Worm (Caenorhabditis elegans) whole organism, young adult: Measurements from ENCODE around the gene C40H1.7.

Source experiments
- F37B4.10 ChIP-seq: fragments of 200-800 bp; sonication (Bioruptor generic); IDR thresholded peaks from 2 replicates; pipeline ENCODE4 v1.3.6; 2022; ENCODE audit warnings: missing genetic modification characterization, missing compliant biosample characterization
- F39B2.1 ChIP-seq: fragments of 200-800 bp; sonication (Bioruptor generic); IDR thresholded peaks from 2 replicates; pipeline ENCODE4 v1.3.6; 2022; ENCODE audit warnings: missing genetic modification reagents, missing genetic modification characterization, missing compliant biosample characterization
- F55B11.4 ChIP-seq: sonication (generic microtip); optimal IDR thresholded peaks from 2 replicates; lab custom pipeline; 2016; ENCODE audit warnings: missing compliant biosample characterization, missing genetic modification characterization, borderline replicate concordance; ENCODE audit not compliant: insufficient read depth
- F57A8.1 ChIP-seq: fragments of 200-800 bp; sonication (Bioruptor generic); optimal IDR thresholded peaks from 2 replicates; lab custom pipeline; 2018; ENCODE audit warnings: mild to moderate bottlenecking, missing genetic modification characterization, moderate library complexity, missing compliant biosample characterization
- K12H6.12 ChIP-seq: fragments of 200-800 bp; sonication (Bioruptor generic); optimal IDR thresholded peaks from 2 replicates; lab custom pipeline; 2018; ENCODE audit warnings: mild to moderate bottlenecking, missing genetic modification characterization, missing compliant biosample characterization
- T07F8.4 ChIP-seq: sonication (generic microtip); optimal IDR thresholded peaks from 2 replicates; lab custom pipeline; 2016; ENCODE audit warnings: mild to moderate bottlenecking, missing genetic modification characterization, moderate library complexity, missing compliant biosample characterization
- Y53F4B.3 ChIP-seq: fragments of 200-800 bp; sonication (Bioruptor generic); IDR thresholded peaks from 2 replicates; pipeline ENCODE4 v1.3.6; 2022; ENCODE audit warnings: missing genetic modification reagents, missing genetic modification characterization, missing compliant biosample characterization
- Y53G8AR.9 ChIP-seq: fragments of 200-800 bp; sonication (Bioruptor generic); conservative IDR thresholded peaks from 2 replicates; pipeline ENCODE4 v1.3.6; 2022; ENCODE audit warnings: missing genetic modification reagents, missing genetic modification characterization, missing compliant biosample characterization
- Y79H2A.3 ChIP-seq: fragments of 200-800 bp; sonication (Bioruptor generic); conservative IDR thresholded peaks from 2 replicates; pipeline ENCODE4 v1.3.6; 2022; ENCODE audit warnings: missing genetic modification reagents, missing genetic modification characterization, missing compliant biosample characterization
- aptf-3 ChIP-seq: fragments of 200-800 bp; sonication (Bioruptor generic); IDR thresholded peaks from 2 replicates; pipeline ENCODE4 v1.3.6; 2022; ENCODE audit warnings: missing genetic modification characterization, missing compliant biosample characterization
- attf-5 ChIP-seq: fragments of 200-800 bp; sonication (Bioruptor generic); optimal IDR thresholded peaks from 2 replicates; lab custom pipeline; 2018; ENCODE audit warnings: mild to moderate bottlenecking, missing genetic modification characterization, missing compliant biosample characterization
- ceh-40 ChIP-seq: fragments of 200-800 bp; sonication (Bioruptor generic); IDR thresholded peaks from 2 replicates; pipeline ENCODE4 v1.3.6; 2022; ENCODE audit warnings: missing genetic modification characterization, missing compliant biosample characterization
- dpff-1 ChIP-seq: sonication (generic microtip); optimal IDR thresholded peaks from 2 replicates; lab custom pipeline; 2017; ENCODE audit warnings: mild to moderate bottlenecking, missing genetic modification characterization, missing compliant biosample characterization
- dpl-1 ChIP-seq: fragments of 150-350 bp; optimal IDR thresholded peaks from 2 replicates; lab custom pipeline; 2014; ENCODE audit warnings: missing biosample characterization, missing genetic modification reagents, missing genetic modification characterization
- egl-18 ChIP-seq: fragments of 200-800 bp; sonication (Bioruptor generic); IDR thresholded peaks from 2 replicates; pipeline ENCODE4 v1.3.6; 2022; ENCODE audit warnings: missing genetic modification reagents, missing genetic modification characterization, missing compliant biosample characterization
- egrh-3 ChIP-seq: fragments of 200-800 bp; sonication (Bioruptor generic); IDR thresholded peaks from 2 replicates; pipeline ENCODE4 v1.3.6; 2022; ENCODE audit warnings: missing genetic modification reagents, missing genetic modification characterization, missing compliant biosample characterization
- ets-4 ChIP-seq: fragments of 200-800 bp; sonication (Bioruptor generic); optimal IDR thresholded peaks from 2 replicates; lab custom pipeline; 2018; ENCODE audit warnings: mild to moderate bottlenecking, missing genetic modification characterization, missing compliant biosample characterization
- fkh-3 ChIP-seq: sonication (generic microtip); optimal IDR thresholded peaks from 2 replicates; lab custom pipeline; 2016; ENCODE audit warnings: mild to moderate bottlenecking, missing genetic modification characterization, missing compliant biosample characterization
- him-1 ChIP-seq: sonication (generic microtip); optimal IDR thresholded peaks from 2 replicates; lab custom pipeline; 2016; ENCODE audit warnings: missing genotype, missing genetic modification reagents, missing genetic modification characterization, missing compliant biosample characterization
- hlh-12 ChIP-seq: sonication (generic microtip); optimal IDR thresholded peaks from 2 replicates; lab custom pipeline; 2016; ENCODE audit warnings: missing genetic modification characterization, missing compliant biosample characterization
- hmg-1.2 ChIP-seq: fragments of 200-800 bp; sonication (Bioruptor generic); IDR thresholded peaks from 2 replicates; pipeline ENCODE4 v1.3.6; 2022; ENCODE audit warnings: missing genetic modification reagents, missing genetic modification characterization, missing compliant biosample characterization
- hrde-1 ChIP-seq: sonication (generic microtip); optimal IDR thresholded peaks from 2 replicates; lab custom pipeline; 2016; ENCODE audit warnings: missing genetic modification characterization, mild to moderate bottlenecking, missing compliant biosample characterization, moderate library complexity, missing genotype, missing genetic modification reagents, borderline replicate concordance
- let-526 ChIP-seq: fragments of 200-800 bp; sonication (Bioruptor generic); IDR thresholded peaks from 2 replicates; pipeline ENCODE4 v1.3.6; 2022; ENCODE audit warnings: missing genetic modification reagents, missing genetic modification characterization, missing compliant biosample characterization
- let-607 ChIP-seq, 2 experiments: fragments of 200-800 bp in 1 of 2; sonication (Bioruptor generic) in 1 of 2; sonication (generic microtip) in 1 of 2; optimal IDR thresholded peaks; 2 replicates each; lab custom pipeline; 2016 to 2018; ENCODE audit warnings: mild to moderate bottlenecking in 2 of 2, missing compliant biosample characterization in 2 of 2, missing genetic modification characterization in 2 of 2, moderate library complexity in 2 of 2, missing genotype in 1 of 2
- lin-40 ChIP-seq: sonication (generic microtip); optimal IDR thresholded peaks from 2 replicates; lab custom pipeline; 2016; ENCODE audit warnings: missing genetic modification characterization, mild to moderate bottlenecking, missing compliant biosample characterization, missing genotype, missing genetic modification reagents
- lsl-1 ChIP-seq: fragments of 200-800 bp; sonication (Bioruptor generic); optimal IDR thresholded peaks from 2 replicates; lab custom pipeline; 2018; ENCODE audit warnings: mild to moderate bottlenecking, missing genetic modification characterization, moderate library complexity, missing compliant biosample characterization
- lsy-27 ChIP-seq: sonication (generic microtip); optimal IDR thresholded peaks from 2 replicates; lab custom pipeline; 2017; ENCODE audit warnings: missing genetic modification characterization, mild to moderate bottlenecking, missing compliant biosample characterization, antibody characterized with exemption, missing genotype, borderline replicate concordance; ENCODE audit not compliant: insufficient read depth
- madf-3 ChIP-seq: fragments of 200-800 bp; sonication (Bioruptor generic); IDR thresholded peaks from 2 replicates; pipeline ENCODE4 v1.3.6; 2022; ENCODE audit warnings: missing genetic modification reagents, missing genetic modification characterization, missing compliant biosample characterization
- madf-6 ChIP-seq: fragments of 200-800 bp; sonication (Bioruptor generic); IDR thresholded peaks from 2 replicates; pipeline ENCODE4 v1.3.6; 2022; ENCODE audit warnings: missing genetic modification reagents, missing genetic modification characterization, missing compliant biosample characterization
- mel-28 ChIP-seq: sonication (generic microtip); optimal IDR thresholded peaks from 2 replicates; lab custom pipeline; 2016; ENCODE audit warnings: borderline replicate concordance, mild to moderate bottlenecking, missing genetic modification characterization, missing compliant biosample characterization
- nfya-1 ChIP-seq: sonication (generic microtip); optimal IDR thresholded peaks from 2 replicates; lab custom pipeline; 2017; ENCODE audit warnings: antibody characterized with exemption, missing compliant biosample characterization, missing genetic modification characterization, borderline replicate concordance; ENCODE audit not compliant: insufficient read depth
- nfya-2 ChIP-seq: fragments of 200-800 bp; sonication (Bioruptor generic); IDR thresholded peaks from 2 replicates; pipeline ENCODE4 v1.3.6; 2022; ENCODE audit warnings: missing genetic modification reagents, missing genetic modification characterization, missing compliant biosample characterization
- nhr-80 ChIP-seq: sonication (generic microtip); optimal IDR thresholded peaks from 2 replicates; lab custom pipeline; 2016; ENCODE audit warnings: missing genetic modification characterization, missing compliant biosample characterization
- pbrm-1 ChIP-seq: fragments of 200-800 bp; sonication (Bioruptor generic); IDR thresholded peaks from 2 replicates; pipeline ENCODE4 v1.3.6; 2022; ENCODE audit warnings: missing genetic modification reagents, missing genetic modification characterization, missing compliant biosample characterization
- rec-8 ChIP-seq, 2 experiments: sonication (generic microtip); optimal IDR thresholded peaks; 2 replicates each; lab custom pipeline; 2016; ENCODE audit warnings: mild to moderate bottlenecking in 2 of 2, missing genetic modification characterization in 2 of 2, missing genetic modification reagents in 2 of 2, missing genotype in 2 of 2, missing biosample characterization in 1 of 2, missing compliant biosample characterization in 1 of 2, moderate library complexity in 1 of 2
- snpc-1.3 ChIP-seq: sonication (generic microtip); optimal IDR thresholded peaks from 2 replicates; lab custom pipeline; 2017; ENCODE audit warnings: missing genetic modification characterization, mild to moderate bottlenecking, missing compliant biosample characterization, antibody characterized with exemption, moderate library complexity, missing genotype, missing genetic modification reagents; ENCODE audit not compliant: insufficient read depth
- somi-1 ChIP-seq: fragments of 200-800 bp; sonication (Bioruptor generic); optimal IDR thresholded peaks from 2 replicates; lab custom pipeline; 2018; ENCODE audit warnings: mild to moderate bottlenecking, missing genetic modification characterization, missing compliant biosample characterization
- tlf-1 ChIP-seq: fragments of 200-800 bp; sonication (Bioruptor generic); optimal IDR thresholded peaks from 2 replicates; lab custom pipeline; 2018; ENCODE audit warnings: mild to moderate bottlenecking, missing genetic modification characterization, missing compliant biosample characterization
- unc-62 ChIP-seq: fragments of 150-350 bp; optimal IDR thresholded peaks from 2 replicates; lab custom pipeline; 2014; ENCODE audit warnings: missing biosample characterization, missing genetic modification reagents, missing genetic modification characterization
- zim-3 ChIP-seq: sonication (generic microtip); optimal IDR thresholded peaks from 2 replicates; lab custom pipeline; 2017; ENCODE audit warnings: mild to moderate bottlenecking, missing genetic modification characterization, moderate library complexity, missing compliant biosample characterization
- ztf-28 ChIP-seq: fragments of 200-800 bp; sonication (Bioruptor generic); IDR thresholded peaks from 2 replicates; pipeline ENCODE4 v1.3.6; 2022; ENCODE audit warnings: missing genetic modification reagents, missing genetic modification characterization, missing compliant biosample characterization

The C40H1.7 gene

DNA sequence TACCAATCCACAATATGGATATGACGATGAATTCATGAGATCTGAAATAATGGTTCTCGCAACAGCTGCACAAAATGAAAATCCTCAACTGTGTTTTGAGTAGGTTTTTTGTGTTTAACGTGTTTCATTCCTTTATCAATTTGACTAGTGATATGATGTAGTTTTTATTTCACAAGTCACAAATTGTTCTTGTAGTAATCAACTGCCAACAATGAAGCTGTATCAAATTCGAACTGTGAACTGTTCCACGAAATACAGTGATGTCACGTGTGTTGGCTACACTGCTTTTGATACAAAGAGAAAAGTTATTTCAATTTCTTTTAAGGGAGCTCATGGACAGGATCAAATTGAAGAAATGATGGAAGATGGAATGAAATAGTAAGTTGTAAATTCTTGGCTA is 9.6 kb upstream of the C40H1.7 start:
- TF ChIP-seq nhr-80 (tag; lab: Kevin White, UChicago) (peak; percentile 38), egl-18 (GFP tag; lab: Robert Waterston, UW) (no peak)

DNA sequence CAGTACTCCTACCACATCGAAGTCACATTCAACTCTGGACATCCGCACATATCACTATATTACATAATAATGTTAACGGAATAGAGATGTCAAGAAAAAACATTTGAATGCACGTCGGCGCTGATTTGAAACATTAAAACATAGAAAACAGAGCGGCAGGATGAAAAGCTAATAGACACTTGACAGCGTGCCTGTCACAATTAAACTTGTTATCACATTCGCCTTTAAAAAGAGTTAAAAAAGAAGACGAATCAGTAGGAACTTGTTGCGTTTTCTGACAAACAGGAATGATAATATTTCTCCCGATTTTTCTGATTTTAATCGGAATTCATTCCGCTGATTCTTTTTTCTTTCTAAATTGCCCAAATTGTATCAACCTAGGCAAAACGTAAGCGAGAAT is 7.2 kb upstream of the C40H1.7 start:
- TF ChIP-seq nhr-80 (tag; lab: Kevin White, UChicago) (peak; percentile 79), hmg-1.2 (GFP tag; lab: Robert Waterston, UW) (no peak), lsl-1 (GFP tag; lab: Kevin White, UChicago) (no peak), tlf-1 (no peak)

DNA sequence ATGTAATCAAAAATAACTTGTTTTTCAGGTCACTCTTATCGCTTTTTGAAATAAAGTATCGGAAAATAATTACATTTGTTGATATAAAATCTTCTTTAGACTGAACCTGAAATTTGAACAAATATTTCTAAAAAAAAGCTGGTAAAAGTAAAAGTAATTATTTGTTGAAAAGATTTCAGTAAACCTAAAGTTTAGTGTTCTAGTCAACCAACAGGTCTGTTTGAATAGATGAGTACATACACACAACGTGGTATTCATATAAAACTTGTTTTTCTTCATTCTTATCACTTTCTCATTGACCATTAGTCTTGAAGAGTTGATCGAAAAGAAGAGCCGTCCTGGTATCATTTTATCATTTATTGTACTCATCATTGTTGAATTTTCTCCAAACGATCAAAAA is 5.2 kb upstream of the C40H1.7 start, which contains the start of gene C40H1.9:
Gene C40H1.9, plus strand, starts transcription at position 301 of the 400 bp plus-strand sequence.
- TF ChIP-seq F57A8.1 (GFP tag; lab: Kevin White, UChicago) (no peak), hlh-12 (no peak), madf-3 (no peak), snpc-1.3 (no peak), lsl-1 (GFP tag; lab: Kevin White, UChicago) (no peak), Y79H2A.3 (no peak), egrh-3 (no peak)

DNA sequence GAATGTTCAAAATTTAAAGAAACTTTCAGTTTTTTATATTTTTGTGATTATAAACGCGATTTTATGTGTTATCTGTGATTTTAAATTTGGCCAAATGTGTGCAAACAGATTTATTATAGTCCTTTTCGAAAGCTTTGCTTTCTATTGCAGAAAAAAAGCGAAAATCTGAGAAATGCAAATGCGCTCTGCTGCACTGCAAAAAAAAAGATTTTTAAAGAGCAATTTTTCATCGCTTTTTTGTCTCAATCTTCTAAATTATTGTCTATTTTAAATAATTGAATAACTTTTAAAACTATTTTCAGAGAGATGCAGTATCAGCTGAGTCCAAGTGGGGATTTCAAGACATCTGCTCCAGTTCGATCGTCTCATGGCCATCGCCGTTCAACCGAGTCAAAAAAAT is 2.8 kb upstream of the C40H1.7 start, which contains the start of gene cpb-1:
Gene cpb-1, plus strand, starts transcription at position 301 of the 400 bp plus-strand sequence.
- TF ChIP-seq aptf-3 (GFP tag; lab: Robert Waterston, UW), result no peak
- TF ChIP-seq hrde-1 (tag; lab: Kevin White, UChicago), result no peak
- TF ChIP-seq mel-28, result no peak
- no peak for TF ChIP-seq zim-3
- no peak for TF ChIP-seq dpff-1 (tag; lab: Kevin White, UChicago)
- no peak for TF ChIP-seq Y53F4B.3 (GFP tag; lab: Robert Waterston, UW)
- TF ChIP-seq rec-8 (tag; optimal IDR thresholded peaks at IDR 0.05; lab: Kevin White, UChicago), result no peak
- TF ChIP-seq lsl-1 (GFP tag; lab: Kevin White, UChicago), result no peak
- TF ChIP-seq F55B11.4 (tag; lab: Kevin White, UChicago), result no peak
- no peak for TF ChIP-seq Y53G8AR.9 (GFP tag; lab: Robert Waterston, UW)
- no peak for TF ChIP-seq fkh-3 (tag; lab: Kevin White, UChicago)
- TF ChIP-seq T07F8.4 (tag; lab: Kevin White, UChicago), result no peak
- TF ChIP-seq him-1, result no peak
- TF ChIP-seq nfya-2 (GFP tag; lab: Robert Waterston, UW), result no peak
- no peak for TF ChIP-seq hlh-12
- TF ChIP-seq, all 124 proteins: peak for 0

DNA sequence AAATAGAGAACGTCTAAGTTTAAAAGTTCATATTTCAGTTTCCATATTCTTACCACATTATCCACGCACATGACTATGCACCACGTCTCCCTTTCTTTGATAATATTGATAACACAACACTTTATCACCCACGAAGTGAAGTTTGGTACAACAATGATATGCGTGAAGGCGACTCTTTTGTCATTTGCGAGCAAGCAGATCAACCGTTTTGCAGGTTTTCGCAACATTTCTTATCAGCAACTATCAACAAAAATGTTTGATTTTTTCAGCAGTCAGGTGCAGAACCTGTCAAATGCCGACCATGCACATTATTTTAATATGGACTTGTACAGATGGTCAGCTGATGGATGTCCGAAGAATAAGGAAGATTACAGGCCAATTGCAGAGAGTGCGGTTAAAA is 1.7 kb downstream of the C40H1.7 start:
- TF ChIP-seq ceh-40, result no peak
- no peak for TF ChIP-seq lin-40 (tag; lab: Kevin White, UChicago)
- peak; percentile 76 for TF ChIP-seq ets-4 (GFP tag; lab: Kevin White, UChicago)
- TF ChIP-seq F37B4.10 (GFP tag; lab: Robert Waterston, UW), result no peak
- TF ChIP-seq let-607 (tag; optimal IDR thresholded peaks at IDR 0.05; lab: Kevin White, UChicago), result peak; percentile 41 to 51
- TF ChIP-seq F39B2.1 (GFP tag; lab: Robert Waterston, UW), result no peak
- TF ChIP-seq ztf-28 (GFP tag; lab: Robert Waterston, UW), result no peak
- no peak for TF ChIP-seq somi-1 (GFP tag; lab: Kevin White, UChicago)
- TF ChIP-seq madf-6 (GFP tag; lab: Robert Waterston, UW), result no peak
- TF ChIP-seq nfya-1 (tag; lab: Kevin White, UChicago), result no peak
- no peak for TF ChIP-seq lsy-27 (tag; lab: Kevin White, UChicago)
- peak; percentile 12 for TF ChIP-seq unc-62
- no peak for TF ChIP-seq let-526 (GFP tag; lab: Robert Waterston, UW)
- TF ChIP-seq pbrm-1 (GFP tag; lab: Robert Waterston, UW), result no peak
- TF ChIP-seq attf-5, result no peak
- no peak for TF ChIP-seq dpl-1 (GFP tag; lab: Kevin White, UChicago)
- no peak for TF ChIP-seq K12H6.12 (tag; lab: Kevin White, UChicago)
- no peak for TF ChIP-seq snpc-1.3
